Worm (Caenorhabditis elegans): ENCODE data around the gene ptd-2.
A peak's percentile ranks its signal among the peaks of the same experiment; 100 is the strongest.

ptd-2 gene

DNA sequence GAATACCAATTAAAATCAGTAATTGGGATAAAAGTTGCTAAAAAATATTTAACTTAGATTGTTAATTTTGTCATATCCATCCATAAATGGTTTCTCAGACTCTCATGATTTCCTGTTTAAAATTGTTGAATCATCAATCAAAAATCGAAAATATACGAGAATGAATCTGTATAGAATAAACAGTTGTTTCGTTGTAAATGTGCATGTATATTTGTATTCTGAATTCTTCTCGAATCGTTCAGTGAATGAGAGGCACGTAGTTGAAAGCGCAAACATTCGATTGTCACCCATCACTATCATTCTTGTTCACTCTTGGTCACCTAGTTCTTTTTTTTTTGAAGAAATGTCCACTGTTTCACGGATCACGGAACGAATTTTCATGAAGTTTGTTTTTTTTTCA lies at the start of gene ptd-2:
ptd-2 (plus strand) TSS at position 301 of the 400 bp plus-strand sequence.
- TF ChIP-seq ztf-1 (GFP tag; conservative IDR thresholded peaks at IDR 0.05) = no peak
- no peak for TF ChIP-seq egl-27 (tag; optimal IDR thresholded peaks at IDR 0.05)
- TF ChIP-seq crh-2 (tag; optimal IDR thresholded peaks at IDR 0.05) = no peak
- no peak for TF ChIP-seq mab-5 (tag; optimal IDR thresholded peaks at IDR 0.05)
- TF ChIP-seq ztf-4 (tag; optimal IDR thresholded peaks at IDR 0.05) = no peak
- no peak for TF ChIP-seq R02D3.7 (tag; optimal IDR thresholded peaks at IDR 0.05)
- TF ChIP-seq ZK546.5 (tag; optimal IDR thresholded peaks at IDR 0.05) = no peak
- TF ChIP-seq mbf-1 (tag; optimal IDR thresholded peaks at IDR 0.05) = no peak
- no peak for TF ChIP-seq elt-3 (tag; optimal IDR thresholded peaks at IDR 0.05)
- TF ChIP-seq unc-39 (tag; optimal IDR thresholded peaks at IDR 0.05) = no peak
- no peak for TF ChIP-seq lin-11 (tag; optimal IDR thresholded peaks at IDR 0.05)

DNA sequence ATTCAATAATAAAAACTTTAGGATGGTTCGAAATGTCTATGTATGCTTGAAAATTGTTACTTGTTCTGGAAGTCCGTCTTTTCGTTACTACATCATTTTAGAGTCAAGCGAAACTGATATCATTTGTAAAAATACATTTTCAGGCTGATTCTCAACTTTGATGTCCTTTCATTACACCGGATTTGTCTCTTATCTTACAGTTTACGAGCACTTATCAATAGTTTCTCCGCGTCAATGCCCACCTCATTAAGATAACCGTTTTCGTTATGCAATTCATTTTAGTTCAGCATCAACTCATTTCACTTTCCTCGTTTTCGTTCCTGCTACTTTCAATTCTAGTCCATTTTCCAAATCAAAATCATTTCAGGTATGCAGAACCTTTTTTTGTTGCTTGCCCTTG lies 47.3 kb upstream of the ptd-2 start, which contains the start of gene asp-2:
asp-2 (plus strand) TSS at position 368 of the 400 bp plus-strand sequence.
- no peak for TF ChIP-seq nhr-23 (tag; optimal IDR thresholded peaks at IDR 0.05)
- peak; percentile 49 for TF ChIP-seq sma-9 (GFP tag; optimal IDR thresholded peaks at IDR 0.05)
- TF ChIP-seq sma-9 (tag; optimal IDR thresholded peaks at IDR 0.05) = no peak
- TF ChIP-seq fos-1 (tag; optimal IDR thresholded peaks at IDR 0.05) = peak; percentile 79
- TF ChIP-seq ztf-4 (tag; optimal IDR thresholded peaks at IDR 0.05) = no peak

DNA sequence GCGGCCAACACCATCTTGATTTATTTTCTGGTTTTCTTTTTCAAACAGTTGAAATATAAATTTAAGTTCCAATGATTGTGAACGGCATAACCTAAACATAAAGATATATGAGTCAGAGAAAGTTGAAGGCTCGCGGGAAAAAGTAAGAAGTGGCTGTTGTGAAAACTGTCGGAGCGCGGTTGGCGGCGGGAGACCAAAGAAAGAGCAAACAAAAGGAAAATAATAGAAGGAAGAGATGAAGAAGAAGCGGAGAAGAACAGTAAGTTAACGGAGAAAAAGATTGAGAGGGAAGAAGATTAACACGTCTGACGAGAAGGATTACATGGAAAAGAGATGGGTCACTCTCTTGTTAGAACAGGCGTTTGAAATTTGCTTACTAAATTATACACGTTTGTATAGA lies 42.7 kb upstream of the ptd-2 start, which contains the start of gene inx-10:
inx-10 (minus strand) TSS at position 101 of the 400 bp plus-strand sequence.
- no peak for TF ChIP-seq sem-4 (tag; optimal IDR thresholded peaks at IDR 0.05)
- TF ChIP-seq nhr-77 (tag; optimal IDR thresholded peaks at IDR 0.05) = no peak
- TF ChIP-seq ceh-82 (tag; optimal IDR thresholded peaks at IDR 0.05) = no peak
- TF ChIP-seq peb-1 (tag; optimal IDR thresholded peaks at IDR 0.05) = no peak
- TF ChIP-seq C34F6.9 (tag; optimal IDR thresholded peaks at IDR 0.05) = no peak

DNA sequence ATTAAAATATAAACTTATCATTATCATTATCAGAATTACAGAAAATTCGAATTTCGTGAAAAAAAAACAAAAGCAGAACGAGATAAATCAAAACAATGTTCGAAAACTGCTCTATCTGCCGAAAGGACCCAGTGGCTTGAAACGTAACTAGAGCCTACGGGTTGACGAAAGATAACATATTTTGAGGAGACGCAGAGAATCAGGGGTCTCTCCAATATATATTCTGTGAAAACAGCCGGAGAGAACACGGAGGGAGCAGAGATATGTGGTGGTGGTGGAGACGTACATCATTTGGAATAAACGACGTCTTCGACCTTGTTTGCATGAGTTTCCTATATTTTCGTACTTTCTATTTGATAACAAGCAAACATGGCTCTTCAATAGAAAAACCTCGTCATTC lies 41.2 kb upstream of the ptd-2 start:
- no peak for TF ChIP-seq nhr-129 (tag; optimal IDR thresholded peaks at IDR 0.05)
- no peak for TF ChIP-seq lin-13 (GFP tag; optimal IDR thresholded peaks at IDR 0.05)
- no peak for TF ChIP-seq mbf-1 (tag; optimal IDR thresholded peaks at IDR 0.05)
- TF ChIP-seq unc-55 (GFP tag; optimal IDR thresholded peaks at IDR 0.05) = peak; percentile 48
- no peak for TF ChIP-seq lin-39 (tag; optimal IDR thresholded peaks at IDR 0.05)
- TF ChIP-seq zag-1 (tag; optimal IDR thresholded peaks at IDR 0.05) = no peak
- no peak for TF ChIP-seq elt-3 (tag; optimal IDR thresholded peaks at IDR 0.05)
- no peak for TF ChIP-seq nhr-77 (tag; optimal IDR thresholded peaks at IDR 0.05)
- TF ChIP-seq skn-1 (tag; optimal IDR thresholded peaks at IDR 0.05) = no peak
- peak; percentile 12 for TF ChIP-seq C34F6.9 (tag; optimal IDR thresholded peaks at IDR 0.05)
- TF ChIP-seq nhr-6 (tag; optimal IDR thresholded peaks at IDR 0.05) = no peak
- no peak for TF ChIP-seq ztf-1 (GFP tag; conservative IDR thresholded peaks at IDR 0.05)
- TF ChIP-seq peb-1 (tag; optimal IDR thresholded peaks at IDR 0.05) = no peak
- TF ChIP-seq F13H6.1 (tag; optimal IDR thresholded peaks at IDR 0.05) = peak; percentile 18
- TF ChIP-seq ztf-4 (tag; optimal IDR thresholded peaks at IDR 0.05) = no peak
- TF ChIP-seq lsy-2 (tag; optimal IDR thresholded peaks at IDR 0.05) = no peak
- TF ChIP-seq unc-39 (tag; optimal IDR thresholded peaks at IDR 0.05) = no peak

DNA sequence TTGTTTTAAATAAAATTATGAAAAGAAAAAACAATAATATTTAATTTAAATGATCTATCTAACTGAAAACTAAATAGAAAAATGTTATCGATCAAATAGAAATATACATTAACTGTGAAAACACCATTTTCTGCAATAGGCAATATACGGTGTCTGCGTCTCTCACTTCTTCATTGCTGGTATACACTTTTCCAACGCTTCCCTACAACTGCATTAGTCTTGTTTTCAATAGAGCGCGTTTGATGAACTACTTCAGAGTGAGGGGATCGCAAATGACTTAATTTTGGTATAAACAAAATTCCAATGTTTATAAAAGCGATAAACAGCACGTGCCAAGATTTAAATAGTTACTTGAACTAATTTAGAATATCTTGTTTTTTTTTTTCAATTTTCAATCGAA lies 37.5 kb upstream of the ptd-2 start:
- peak; percentile 91 for TF ChIP-seq unc-55 (GFP tag; optimal IDR thresholded peaks at IDR 0.05)
- TF ChIP-seq C34F6.9 (tag; optimal IDR thresholded peaks at IDR 0.05) = peak; percentile 89
- no peak for TF ChIP-seq peb-1 (tag; optimal IDR thresholded peaks at IDR 0.05)
- TF ChIP-seq nhr-10 (tag; optimal IDR thresholded peaks at IDR 0.05) = no peak
- peak in 1 of 2 experiments; percentile 27 for TF ChIP-seq mdl-1 (tag; optimal IDR thresholded peaks at IDR 0.05)
- no peak for TF ChIP-seq egl-27 (tag; optimal IDR thresholded peaks at IDR 0.05)
- peak; percentile 21 for TF ChIP-seq F13H6.1 (tag; optimal IDR thresholded peaks at IDR 0.05)
- TF ChIP-seq fos-1 (tag; optimal IDR thresholded peaks at IDR 0.05) = peak; percentile 92
- peak; percentile 77 for TF ChIP-seq crh-2 (tag; optimal IDR thresholded peaks at IDR 0.05)
- TF ChIP-seq nhr-6 (tag; optimal IDR thresholded peaks at IDR 0.05) = peak; percentile 29
- TF ChIP-seq gmeb-1 (tag; optimal IDR thresholded peaks at IDR 0.05) = peak; percentile 47
- peak; percentile 55 for TF ChIP-seq lin-13 (GFP tag; optimal IDR thresholded peaks at IDR 0.05)
- peak; percentile 16 for TF ChIP-seq sma-3 (GFP tag; optimal IDR thresholded peaks at IDR 0.05)
- peak; percentile 51 for TF ChIP-seq sma-9 (GFP tag; optimal IDR thresholded peaks at IDR 0.05)
- TF ChIP-seq sma-9 (tag; optimal IDR thresholded peaks at IDR 0.05) = no peak
- peak; percentile 30 for TF ChIP-seq nhr-21 (tag; optimal IDR thresholded peaks at IDR 0.05)
- peak in 1 of 2 experiments; percentile 82 for TF ChIP-seq lsy-2 (tag; optimal IDR thresholded peaks at IDR 0.05)
- TF ChIP-seq nhr-237 (tag; optimal IDR thresholded peaks at IDR 0.05) = no peak
- no peak for TF ChIP-seq mab-5 (tag; optimal IDR thresholded peaks at IDR 0.05)
- peak; percentile 18 for TF ChIP-seq snpc-4 (tag; optimal IDR thresholded peaks at IDR 0.05)
- no peak for TF ChIP-seq ZK546.5 (tag; optimal IDR thresholded peaks at IDR 0.05)
- TF ChIP-seq nhr-129 (tag; optimal IDR thresholded peaks at IDR 0.05) = peak; percentile 80

Data from whole organism, L2 larva.